Fruit fly (Drosophila melanogaster): ENCODE measurements around the gene tal-2A.
A peak's percentile ranks its signal among the peaks of the same experiment; 100 is the strongest.

tal-2A gene

dm6 chr3R:13839883-13840412 is 27.0 kb downstream of the tal-2A start, which contains the start of gene CG31495 (continued):
- TF ChIP-seq Myb (GFP tag; optimal IDR thresholded peaks at IDR 0.05) (peak; percentile 90), nmo (GFP tag; optimal IDR thresholded peaks at IDR 0.05) (peak; percentile 59), CG14710 (tag; optimal IDR thresholded peaks at IDR 0.05) (peak; percentile 72), HmgZ (tag; optimal IDR thresholded peaks at IDR 0.05) (peak; percentile 15), sisA (GFP tag; IDR thresholded peaks at IDR 0.05) (peak; percentile 43), CG2712 (tag; optimal IDR thresholded peaks at IDR 0.05) (peak; percentile 49), CG33213 (GFP tag; optimal IDR thresholded peaks at IDR 0.05) (peak; percentile 45), CG1024 (GFP tag; IDR thresholded peaks at IDR 0.05) (0 out of 2 replicates have a peak, but pooled peaks have one; percentile 3), CG18262 (tag; optimal IDR thresholded peaks at IDR 0.05) (peak; percentile 24), CG8290 (GFP tag; optimal IDR thresholded peaks at IDR 0.05) (peak; percentile 55), CG8290 (tag; optimal IDR thresholded peaks at IDR 0.05) (no peak), her (GFP tag; optimal IDR thresholded peaks at IDR 0.05) (no peak), Dip3 (GFP tag; optimal IDR thresholded peaks at IDR 0.05) (peak; percentile 15), pan (optimal IDR thresholded peaks at IDR 0.05) (no peak), pan (GFP tag; optimal IDR thresholded peaks at IDR 0.05 in 1 of 2, IDR thresholded peaks at IDR 0.05 in 1 of 2) (no peak), CG1603 (tag; optimal IDR thresholded peaks at IDR 0.05) (peak; percentile 45), GATAe (GFP tag; conservative IDR thresholded peaks at IDR 0.05) (peak; percentile 62), ind (GFP tag; optimal IDR thresholded peaks at IDR 0.05) (peak; percentile 8), CG12155 (GFP tag; optimal IDR thresholded peaks at IDR 0.05) (peak; percentile 27), inv (GFP tag; IDR thresholded peaks at IDR 0.05; ENCODE audit: partially characterized antibody) (peak; percentile 38; the same call in 1 of the 2 replicates), CG3726 (GFP tag; IDR thresholded peaks at IDR 0.05) (no peak), NC2α (GFP tag; optimal IDR thresholded peaks at IDR 0.05) (no peak), YL-1 (GFP tag; optimal IDR thresholded peaks at IDR 0.05) (peak; percentile 8), Nf-YA (GFP tag; IDR thresholded peaks at IDR 0.05) (no peak), tna (GFP tag; IDR thresholded peaks at IDR 0.05; ENCODE audit: partially characterized antibody) (peak; percentile 44; the same call in 1 of the 2 replicates), CG6854 (GFP tag; optimal IDR thresholded peaks at IDR 0.05) (no peak), CG30403 (GFP tag; optimal IDR thresholded peaks at IDR 0.05) (peak; percentile 17), Doc3 (GFP tag; IDR thresholded peaks at IDR 0.05; ENCODE audit: partially characterized antibody) (0 out of 3 replicates have a peak, but pooled peaks have one; percentile 45), CG17829 (tag; optimal IDR thresholded peaks at IDR 0.05) (peak; percentile 4), sd (tag; optimal IDR thresholded peaks at IDR 0.05) (no peak), tin (GFP tag; optimal IDR thresholded peaks at IDR 0.05) (peak; percentile 31), Tbp (GFP tag; optimal IDR thresholded peaks at IDR 0.05) (no peak), CG7928 (GFP tag; optimal IDR thresholded peaks at IDR 0.05) (peak; percentile 70), slbo (GFP tag; IDR thresholded peaks at IDR 0.05) (peak; percentile 52), Lhr (GFP tag; optimal IDR thresholded peaks at IDR 0.05) (peak; percentile 51), onecut (GFP tag; IDR thresholded peaks at IDR 0.05) (no peak), bab2 (GFP tag; optimal IDR thresholded peaks at IDR 0.05) (no peak), disco-r (GFP tag; optimal IDR thresholded peaks at IDR 0.05) (no peak), row (GFP tag; IDR thresholded peaks at IDR 0.05) (peak; percentile 80), hb (GFP tag; IDR thresholded peaks at IDR 0.05; ENCODE audit: partially characterized antibody) (no peak), CG31441 (GFP tag; IDR thresholded peaks at IDR 0.05) (0 out of 2 replicates have a peak, but pooled peaks have one; percentile 11), Hsf (GFP tag; optimal IDR thresholded peaks at IDR 0.05) (peak; percentile 22), crp (GFP tag; optimal IDR thresholded peaks at IDR 0.05) (peak in 1 of 2 experiments; percentile 76), Mrtf (GFP tag; IDR thresholded peaks at IDR 0.05) (no peak), CG11504 (tag; optimal IDR thresholded peaks at IDR 0.05) (peak; percentile 43), CG2116 (GFP tag; optimal IDR thresholded peaks at IDR 0.05) (peak; percentile 82), Ets97D (GFP tag; optimal IDR thresholded peaks at IDR 0.05) (peak; percentile 58), CG7357 (GFP tag; IDR thresholded peaks at IDR 0.05) (peak; percentile 95), grn (GFP tag; optimal IDR thresholded peaks at IDR 0.05) (no peak), dm (GFP tag; optimal IDR thresholded peaks at IDR 0.05) (no peak), CG2678 (tag; optimal IDR thresholded peaks at IDR 0.05) (no peak)

Measured in whole organism, embryonic.